Fruit fly (Drosophila melanogaster) whole organism, embryonic: ENCODE data around the gene CG43051.

ENCODE experiments used
- Asciz ChIP-seq: fragments of 200-800 bp; sonication (Bioruptor generic); optimal IDR thresholded peaks from 2 replicates; lab custom pipeline; 2017; ENCODE audit warnings: missing biosample characterization, mild to moderate bottlenecking, missing genetic modification characterization, missing genetic modification reagents
- Atf3 ChIP-seq: fragments of 200-800 bp; sonication (Bioruptor generic); optimal IDR thresholded peaks from 3 replicates; lab custom pipeline; 2016; ENCODE audit warnings: missing biosample characterization, missing genetic modification characterization
- B-H1 ChIP-seq: fragments of 200-800 bp; sonication (Bioruptor generic); IDR thresholded peaks from 3 replicates; pipeline ENCODE4 v1.3.6; 2022; ENCODE audit warnings: missing biosample characterization, missing genetic modification characterization
- Blimp-1 ChIP-seq: fragments of 200-800 bp; sonication (Bioruptor generic); optimal IDR thresholded peaks from 3 replicates; lab custom pipeline; 2018; ENCODE audit warnings: missing biosample characterization, missing genetic modification characterization, mild to moderate bottlenecking, moderate library complexity, missing genetic modification reagents
- CG10366 ChIP-seq: fragments of 200-800 bp; sonication (Bioruptor generic); IDR thresholded peaks from 2 replicates; pipeline ENCODE4 v1.3.6; 2022; ENCODE audit warnings: missing biosample characterization, missing genetic modification characterization
- CG10462 ChIP-seq: fragments of 200-800 bp; sonication (Bioruptor generic); optimal IDR thresholded peaks from 2 replicates; lab custom pipeline; 2016; ENCODE audit warnings: missing biosample characterization, missing genetic modification characterization
- CG10543 ChIP-seq: fragments of 200-800 bp; sonication (Bioruptor generic); optimal IDR thresholded peaks from 3 replicates; lab custom pipeline; 2017; ENCODE audit warnings: missing biosample characterization, mild to moderate bottlenecking, missing genetic modification characterization, moderate library complexity
- CG15011 ChIP-seq: fragments of 200-800 bp; sonication (Bioruptor generic); optimal IDR thresholded peaks from 3 replicates; lab custom pipeline; 2018; ENCODE audit warnings: missing biosample characterization, mild to moderate bottlenecking, missing genetic modification characterization
- CG1529 ChIP-seq: fragments of 200-800 bp; sonication (Bioruptor generic); optimal IDR thresholded peaks from 3 replicates; lab custom pipeline; 2018; ENCODE audit warnings: missing biosample characterization, missing genetic modification characterization
- CG17912 ChIP-seq: fragments of 200-800 bp; sonication (Bioruptor generic); optimal IDR thresholded peaks from 2 replicates; lab custom pipeline; 2018; ENCODE audit warnings: missing biosample characterization, mild to moderate bottlenecking, missing genetic modification characterization
- CG2129 ChIP-seq: fragments of 200-800 bp; sonication (Bioruptor generic); IDR thresholded peaks from 2 replicates; pipeline ENCODE4 v1.3.6; 2022; ENCODE audit warnings: missing biosample characterization, missing genetic modification characterization; ENCODE audit not compliant: partially characterized antibody
- CG2712 ChIP-seq: fragments of 200-800 bp; optimal IDR thresholded peaks from 3 replicates; lab custom pipeline; 2019; ENCODE audit warnings: missing biosample characterization, mild to moderate bottlenecking, missing genetic modification characterization, moderate library complexity
- CG4328 ChIP-seq: fragments of 200-800 bp; sonication (Bioruptor generic); optimal IDR thresholded peaks from 3 replicates; lab custom pipeline; 2017; ENCODE audit warnings: missing biosample characterization, missing genetic modification reagents, missing genetic modification characterization
- CG8281 ChIP-seq: fragments of 200-800 bp; sonication (Bioruptor generic); optimal IDR thresholded peaks from 2 replicates; lab custom pipeline; 2018; ENCODE audit warnings: missing biosample characterization, mild to moderate bottlenecking, missing genetic modification characterization, moderate library complexity
- CG8290 ChIP-seq, 3 experiments: fragments of 200-800 bp; sonication (Bioruptor generic); optimal IDR thresholded peaks; 2 replicates each; lab custom pipeline; 2016 to 2019; ENCODE audit warnings: missing biosample characterization in 3 of 3, missing genetic modification characterization in 3 of 3, mild to moderate bottlenecking in 2 of 3, moderate library complexity in 1 of 3
- CG8359 ChIP-seq: fragments of 200-800 bp; sonication (Bioruptor generic); optimal IDR thresholded peaks from 2 replicates; lab custom pipeline; 2017; ENCODE audit warnings: missing biosample characterization, mild to moderate bottlenecking, missing genetic modification characterization, borderline replicate concordance
- CG9437 ChIP-seq: fragments of 200-800 bp; sonication (Bioruptor generic); optimal IDR thresholded peaks from 2 replicates; lab custom pipeline; 2018; ENCODE audit warnings: missing biosample characterization, mild to moderate bottlenecking, missing genetic modification characterization
- Hand ChIP-seq: fragments of 200-800 bp; sonication (Bioruptor generic); optimal IDR thresholded peaks from 2 replicates; lab custom pipeline; 2017; ENCODE audit warnings: mild to moderate bottlenecking, missing biosample characterization, missing genetic modification reagents, missing genetic modification characterization
- Lhr ChIP-seq: fragments of 200-800 bp; sonication (Bioruptor generic); optimal IDR thresholded peaks from 3 replicates; lab custom pipeline; 2017; ENCODE audit warnings: mild to moderate bottlenecking, missing biosample characterization, missing genetic modification reagents, missing genetic modification characterization
- MTF-1 ChIP-seq: fragments of 200-800 bp; sonication (Bioruptor generic); optimal IDR thresholded peaks from 2 replicates; lab custom pipeline; 2018; ENCODE audit warnings: missing biosample characterization, mild to moderate bottlenecking, missing genetic modification characterization, borderline replicate concordance
- NC2β ChIP-seq: fragments of 200-800 bp; sonication (Bioruptor generic); optimal IDR thresholded peaks from 2 replicates; lab custom pipeline; 2016; ENCODE audit warnings: missing biosample characterization, missing genetic modification characterization
- NfI ChIP-seq: fragments of 200-800 bp; sonication (Bioruptor generic); optimal IDR thresholded peaks from 3 replicates; lab custom pipeline; 2018; ENCODE audit warnings: missing biosample characterization, mild to moderate bottlenecking, missing genetic modification characterization, moderate library complexity
- Rfx ChIP-seq: fragments of 200-800 bp; sonication (Bioruptor generic); IDR thresholded peaks from 2 replicates; pipeline ENCODE4 v1.3.6; 2022; ENCODE audit warnings: missing biosample characterization, missing genetic modification characterization
- Six4 ChIP-seq: fragments of 200-800 bp; sonication (Bioruptor generic); optimal IDR thresholded peaks from 2 replicates; lab custom pipeline; 2016; ENCODE audit warnings: missing biosample characterization, missing genetic modification characterization
- ac ChIP-seq: fragments of 200-800 bp; sonication (Bioruptor generic); optimal IDR thresholded peaks from 3 replicates; lab custom pipeline; 2017; ENCODE audit warnings: missing biosample characterization, mild to moderate bottlenecking, missing genetic modification characterization
- ato ChIP-seq: fragments of 200-800 bp; sonication (Bioruptor generic); IDR thresholded peaks from 2 replicates; pipeline ENCODE4 v1.3.6; 2022; ENCODE audit warnings: missing biosample characterization, missing genetic modification characterization; ENCODE audit not compliant: partially characterized antibody
- az2 ChIP-seq: fragments of 200-800 bp; sonication (Bioruptor generic); optimal IDR thresholded peaks from 3 replicates; lab custom pipeline; 2016; ENCODE audit warnings: missing biosample characterization, missing genetic modification characterization
- bcd ChIP-seq: fragments of 200-800 bp; sonication (Bioruptor generic); optimal IDR thresholded peaks from 2 replicates; lab custom pipeline; 2017; ENCODE audit warnings: missing biosample characterization, mild to moderate bottlenecking, missing genetic modification characterization
- cato ChIP-seq: fragments of 200-800 bp; sonication (Bioruptor generic); optimal IDR thresholded peaks from 2 replicates; lab custom pipeline; 2016; ENCODE audit warnings: missing biosample characterization, missing genetic modification characterization, borderline replicate concordance
- chif ChIP-seq, 2 experiments: fragments of 200-800 bp; sonication (Bioruptor generic); optimal IDR thresholded peaks; 3 replicates each; lab custom pipeline; 2016; ENCODE audit warnings: missing biosample characterization in 2 of 2, missing genetic modification characterization in 2 of 2
- ftz-f1 ChIP-seq: fragments of 200-800 bp; sonication (Bioruptor generic); optimal IDR thresholded peaks from 2 replicates; lab custom pipeline; 2016; ENCODE audit warnings: missing biosample characterization, missing genetic modification characterization
- gfzf ChIP-seq: fragments of 200-800 bp; sonication (Bioruptor generic); optimal IDR thresholded peaks from 2 replicates; lab custom pipeline; 2016; ENCODE audit warnings: missing biosample characterization, mild to moderate bottlenecking, missing genetic modification characterization, moderate library complexity
- grn ChIP-seq: fragments of 200-800 bp; sonication (Bioruptor generic); optimal IDR thresholded peaks from 3 replicates; lab custom pipeline; 2017; ENCODE audit warnings: missing biosample characterization, missing genetic modification characterization
- her ChIP-seq: fragments of 200-800 bp; sonication (Bioruptor generic); optimal IDR thresholded peaks from 2 replicates; lab custom pipeline; 2016; ENCODE audit warnings: missing biosample characterization, missing genetic modification characterization
- hkb ChIP-seq, 2 experiments: fragments of 200-800 bp in 1 of 2; fragments of >200 bp in 1 of 2; sonication (Bioruptor generic) in 1 of 2; IDR thresholded peaks in 1 of 2; optimal IDR thresholded peaks in 1 of 2; 2 replicates each; pipeline versions ENCODE4 v1.3.6 to Lab custom; 2017 to 2022; ENCODE audit warnings: missing biosample characterization in 1 of 2, missing genetic modification characterization in 1 of 2
- klu ChIP-seq: fragments of 200-800 bp; sonication (Bioruptor generic); IDR thresholded peaks from 2 replicates; pipeline ENCODE4 v1.3.6; 2022; ENCODE audit warnings: missing biosample characterization, missing genetic modification characterization
- nmo ChIP-seq: fragments of 200-800 bp; sonication (Bioruptor generic); optimal IDR thresholded peaks from 2 replicates; lab custom pipeline; 2018; ENCODE audit warnings: missing biosample characterization, mild to moderate bottlenecking, missing genetic modification characterization, moderate library complexity
- nom ChIP-seq: fragments of 200-800 bp; sonication (Bioruptor generic); optimal IDR thresholded peaks from 2 replicates; lab custom pipeline; 2017; ENCODE audit warnings: missing biosample characterization, missing genetic modification characterization, mild to moderate bottlenecking, moderate library complexity, missing genetic modification reagents
- org-1 ChIP-seq: fragments of 200-800 bp; sonication (Bioruptor generic); optimal IDR thresholded peaks from 2 replicates; lab custom pipeline; 2017; ENCODE audit warnings: missing biosample characterization, missing genetic modification characterization
- row ChIP-seq: fragments of 200-800 bp; sonication (Bioruptor generic); IDR thresholded peaks from 3 replicates; pipeline ENCODE4 v1.3.6; 2022; ENCODE audit warnings: missing biosample characterization, missing genetic modification characterization
- sc ChIP-seq, 3 experiments: fragments of >200 bp in 2 of 3; fragments of 200-800 bp in 1 of 3; sonication (Bioruptor generic) in 1 of 3; optimal IDR thresholded peaks; 2 replicates in 2 of 3; 3 replicates in 1 of 3; lab custom pipeline; 2017; ENCODE audit warnings: mild to moderate bottlenecking in 1 of 3, missing biosample characterization in 1 of 3, missing genetic modification characterization in 1 of 3, missing genetic modification reagents in 1 of 3
- sens ChIP-seq: fragments of 200-800 bp; sonication (Bioruptor generic); peaks from one replicate; lab custom pipeline; 2016; ENCODE audit warnings: missing biosample characterization, missing genetic modification characterization
- stc ChIP-seq: fragments of 200-800 bp; sonication (Bioruptor generic); IDR thresholded peaks from 2 replicates; pipeline ENCODE4 v1.3.6; 2022; ENCODE audit warnings: missing biosample characterization, missing genetic modification characterization
- tin ChIP-seq: fragments of 200-800 bp; sonication (Bioruptor generic); optimal IDR thresholded peaks from 3 replicates; lab custom pipeline; 2016; ENCODE audit warnings: missing biosample characterization, missing genetic modification characterization
- toy ChIP-seq: fragments of 200-800 bp; sonication (Bioruptor generic); IDR thresholded peaks from 2 replicates; pipeline ENCODE4 v1.3.6; 2022; ENCODE audit warnings: missing biosample characterization, missing genetic modification characterization
- usp ChIP-seq: fragments of >200 bp; optimal IDR thresholded peaks from 2 replicates; lab custom pipeline; 2017; ENCODE audit warnings: missing biosample characterization, missing genetic modification characterization
- vfl ChIP-seq: fragments of 200-800 bp; sonication (Bioruptor generic); optimal IDR thresholded peaks from 2 replicates; lab custom pipeline; 2016; ENCODE audit warnings: missing biosample characterization, missing genetic modification characterization
- vvl ChIP-seq: fragments of 200-800 bp; sonication (Bioruptor generic); IDR thresholded peaks from 2 replicates; pipeline ENCODE4 v1.3.6; 2022; ENCODE audit warnings: missing biosample characterization, missing genetic modification characterization
- yki ChIP-seq: fragments of >200 bp; optimal IDR thresholded peaks from 3 replicates; lab custom pipeline; 2018

Gene CG43051

DNA sequence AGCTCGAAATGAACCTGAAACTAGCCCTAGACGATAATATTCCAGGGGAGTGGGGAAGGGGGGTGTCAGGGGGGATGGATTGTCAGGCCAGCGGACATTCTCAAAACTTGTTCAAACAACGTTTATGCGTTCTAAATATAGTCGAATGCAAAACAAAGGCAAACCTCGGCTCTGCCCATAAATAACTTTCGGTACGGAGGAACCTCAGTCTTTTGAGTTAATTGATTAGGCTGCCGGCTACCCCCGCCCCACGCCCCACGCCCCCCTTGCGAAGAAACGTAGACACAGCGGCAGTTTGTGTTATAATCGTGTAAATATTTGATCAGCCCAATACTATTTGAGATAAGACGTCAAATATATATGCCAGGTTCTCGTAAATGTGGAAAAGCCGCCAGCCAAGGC lies 27.9 kb downstream of the CG43051 start (continued):
- TF ChIP-seq vfl (GFP tag; lab: Kevin White, UChicago) (no peak), org-1 (GFP tag; lab: Kevin White, UChicago) (peak; percentile 71), vvl (GFP tag; lab: Robert Waterston, UW) (peak; percentile 58; the same call in 1 of the 2 replicates), CG9437 (GFP tag; lab: Kevin White, UChicago) (no peak), ato (no peak), CG2129 (GFP tag; lab: Robert Waterston, UW) (no peak), CG10543 (peak; percentile 77), Atf3 (no peak), hkb (optimal IDR thresholded peaks at IDR 0.05; lab: Kevin White, UChicago) (no peak), hkb (GFP tag; IDR thresholded peaks at IDR 0.05; lab: Robert Waterston, UW) (peak; percentile 70), NC2β (no peak), CG8359 (GFP tag; lab: Kevin White, UChicago) (peak; percentile 52), klu (GFP tag; lab: Robert Waterston, UW) (no peak), Rfx (peak; percentile 67), az2 (GFP tag; lab: Kevin White, UChicago) (no peak), grn (GFP tag; lab: Kevin White, UChicago) (peak; percentile 93), CG10366 (GFP tag; lab: Robert Waterston, UW) (no peak; the same call in 1 of the 2 replicates), CG15011 (GFP tag; lab: Kevin White, UChicago) (peak; percentile 70), ftz-f1 (GFP tag; lab: Kevin White, UChicago) (no peak), Lhr (GFP tag; lab: Kevin White, UChicago) (no peak), Asciz (peak; percentile 86), gfzf (GFP tag; lab: Kevin White, UChicago) (no peak), CG4328 (GFP tag; lab: Kevin White, UChicago) (peak; percentile 67), nmo (GFP tag; lab: Kevin White, UChicago) (peak; percentile 17), B-H1 (no peak), Blimp-1 (GFP tag; lab: Kevin White, UChicago) (peak; percentile 74), toy (GFP tag; lab: Robert Waterston, UW) (peak; percentile 45; the same call in 1 of the 2 replicates), stc (peak; percentile 39; the same call in 1 of the 2 replicates), usp (GFP tag; lab: Kevin White, UChicago) (no peak), bcd (GFP tag; lab: Kevin White, UChicago) (peak; percentile 67), CG8281 (tag; lab: Kevin White, UChicago) (peak; percentile 66), CG17912 (GFP tag; lab: Kevin White, UChicago) (peak; percentile 29), CG8290 (GFP tag; optimal IDR thresholded peaks at IDR 0.05; lab: Kevin White, UChicago) (no peak), CG8290 (tag; optimal IDR thresholded peaks at IDR 0.05; lab: Kevin White, UChicago) (peak in 1 of 2 experiments; percentile 83), tin (GFP tag; lab: Kevin White, UChicago) (no peak), row (GFP tag; lab: Robert Waterston, UW) (peak; percentile 52; the same call in 2 of the 3 replicates), CG2712 (tag; lab: Kevin White, UChicago) (peak; percentile 54), sc (optimal IDR thresholded peaks at IDR 0.05; lab: Kevin White, UChicago) (no peak), sc (GFP tag; optimal IDR thresholded peaks at IDR 0.05; lab: Kevin White, UChicago) (no peak), cato (no peak), CG10462 (GFP tag; lab: Kevin White, UChicago) (no peak), NfI (GFP tag; lab: Kevin White, UChicago) (peak; percentile 43), sens (GFP tag; lab: Kevin White, UChicago) (no peak), CG1529 (peak; percentile 41), nom (no peak), MTF-1 (GFP tag; lab: Kevin White, UChicago) (peak; percentile 84), her (GFP tag; lab: Kevin White, UChicago) (peak; percentile 14), chif (GFP tag; optimal IDR thresholded peaks at IDR 0.05; lab: Kevin White, UChicago) (no peak), ac (GFP tag; lab: Kevin White, UChicago) (peak; percentile 23), yki (no peak), Six4 (peak; percentile 9), Hand (peak; percentile 9)
